Worm (Caenorhabditis elegans) whole organism, early embryonic: ENCODE results near the gene dpy-8.

Source experiments
- B0310.2 ChIP-seq: sonication (generic microtip); optimal IDR thresholded peaks from 2 replicates; lab custom pipeline; 2016; ENCODE audit warnings: mild to moderate bottlenecking, missing genetic modification characterization, missing compliant biosample characterization
- F13C5.2 ChIP-seq: sonication (generic microtip); optimal IDR thresholded peaks from 2 replicates; lab custom pipeline; 2017; ENCODE audit warnings: mild to moderate bottlenecking, missing genetic modification characterization, inconsistent platforms, missing compliant biosample characterization
- aly-1 ChIP-seq: sonication (generic microtip); optimal IDR thresholded peaks from 2 replicates; lab custom pipeline; 2016; ENCODE audit warnings: missing genetic modification characterization, missing compliant biosample characterization
- ama-1 ChIP-seq: fragments of 150-350 bp; optimal IDR thresholded peaks from 2 replicates; lab custom pipeline; 2014
- ceh-13 ChIP-seq: fragments of 200-800 bp; sonication (Bioruptor generic); optimal IDR thresholded peaks from 2 replicates; lab custom pipeline; 2018; ENCODE audit warnings: mild to moderate bottlenecking, missing genetic modification characterization, missing compliant biosample characterization
- ceh-36 ChIP-seq: sonication (generic microtip); optimal IDR thresholded peaks from 2 replicates; lab custom pipeline; 2016; ENCODE audit warnings: missing genetic modification characterization, inconsistent platforms, missing compliant biosample characterization
- ets-7 ChIP-seq: sonication (generic microtip); optimal IDR thresholded peaks from 2 replicates; lab custom pipeline; 2016; ENCODE audit warnings: missing genotype, missing genetic modification characterization, missing compliant biosample characterization
- flt-1 ChIP-seq: fragments of 200-800 bp; sonication (Bioruptor generic); IDR thresholded peaks from 2 replicates; pipeline ENCODE4 v1.3.6; 2022; ENCODE audit warnings: missing genetic modification characterization, missing compliant biosample characterization
- hmbx-1 ChIP-seq: sonication (generic microtip); optimal IDR thresholded peaks from 2 replicates; lab custom pipeline; 2016; ENCODE audit warnings: mild to moderate bottlenecking, missing genetic modification characterization, missing compliant biosample characterization
- hmg-4 ChIP-seq: fragments of 200-800 bp; sonication (Bioruptor generic); optimal IDR thresholded peaks from 2 replicates; lab custom pipeline; 2018; ENCODE audit warnings: mild to moderate bottlenecking, missing genetic modification characterization, missing compliant biosample characterization
- hnd-1 ChIP-seq: sonication (generic microtip); optimal IDR thresholded peaks from 2 replicates; lab custom pipeline; 2016; ENCODE audit warnings: missing genetic modification characterization, missing compliant biosample characterization
- pes-1 ChIP-seq: fragments of 200-800 bp; sonication (Bioruptor generic); IDR thresholded peaks from 2 replicates; pipeline ENCODE4 v1.3.6; 2022; ENCODE audit warnings: missing genetic modification reagents, missing genetic modification characterization, missing compliant biosample characterization
- scrt-1 ChIP-seq: fragments of 200-800 bp; sonication (Bioruptor generic); IDR thresholded peaks from 2 replicates; pipeline ENCODE4 v1.3.6; 2022; ENCODE audit warnings: missing genetic modification characterization, missing compliant biosample characterization
- sea-1 ChIP-seq: fragments of 200-800 bp; sonication (Bioruptor generic); conservative IDR thresholded peaks from 2 replicates; pipeline ENCODE4 v1.3.6; 2022; ENCODE audit warnings: missing genetic modification characterization, missing compliant biosample characterization
- tbx-11 ChIP-seq: fragments of 200-800 bp; sonication (Bioruptor generic); IDR thresholded peaks from 2 replicates; pipeline ENCODE4 v1.3.6; 2022; ENCODE audit warnings: missing genetic modification characterization, missing compliant biosample characterization
- tbx-37 ChIP-seq: fragments of 200-800 bp; sonication (Bioruptor generic); conservative IDR thresholded peaks from 2 replicates; pipeline ENCODE4 v1.3.6; 2022; ENCODE audit warnings: missing genetic modification reagents, missing genetic modification characterization, missing compliant biosample characterization
- tra-4 ChIP-seq: sonication (generic microtip); optimal IDR thresholded peaks from 2 replicates; lab custom pipeline; 2017; ENCODE audit warnings: missing genetic modification characterization, missing compliant biosample characterization

The dpy-8 gene

DNA sequence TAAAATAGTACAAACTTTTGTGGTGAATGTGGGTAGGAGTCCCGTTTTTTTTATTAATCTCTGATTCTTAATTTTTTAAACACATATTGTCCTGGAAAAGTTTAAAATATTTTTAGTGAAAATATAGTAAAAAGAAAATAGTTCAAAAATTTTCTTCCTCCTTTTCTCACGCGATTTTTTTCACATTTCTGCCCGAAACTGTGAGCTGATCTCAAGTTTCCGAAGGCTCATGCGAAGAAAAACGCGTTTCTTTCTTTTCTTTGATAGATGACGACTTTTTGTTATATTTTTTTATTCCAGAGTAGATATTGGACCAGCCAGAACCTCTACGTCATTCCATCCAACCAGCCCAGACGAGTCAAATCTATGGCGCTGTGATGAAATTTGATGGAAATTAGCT is 33.7 kb upstream of the dpy-8 start, which contains the start of gene T03G11.9:
Gene T03G11.9, plus strand, starts transcription at position 301 of the 400 bp plus-strand sequence.
- TF ChIP-seq tra-4 (tag; lab: Kevin White, UChicago): no peak
- no peak for TF ChIP-seq hmg-4 (GFP tag; lab: Kevin White, UChicago)
- no peak for TF ChIP-seq pes-1
- no peak for TF ChIP-seq sea-1 (GFP tag; lab: Robert Waterston, UW)
- no peak for TF ChIP-seq hmbx-1 (tag; lab: Kevin White, UChicago)
- TF ChIP-seq B0310.2 (tag; lab: Kevin White, UChicago): no peak
- no peak for TF ChIP-seq ceh-13
- TF ChIP-seq hnd-1 (tag; lab: Kevin White, UChicago): no peak
- TF ChIP-seq tbx-37: no peak
- TF ChIP-seq scrt-1: no peak
- TF ChIP-seq tbx-11 (GFP tag; lab: Robert Waterston, UW): no peak
- TF ChIP-seq F13C5.2 (tag; lab: Kevin White, UChicago): no peak
- no peak for TF ChIP-seq aly-1 (tag; lab: Kevin White, UChicago)
- no peak for TF ChIP-seq ama-1 (lab: Kevin White, UChicago)
- no peak for TF ChIP-seq ceh-36

ce11 chrX:5179874-5180273 is 29.6 kb upstream of the dpy-8 start, which contains the start of gene sru-48:
TSS of gene sru-48 (plus strand) at chrX:5180174.
- TF ChIP-seq tbx-11 (GFP tag; lab: Robert Waterston, UW) (no peak), ama-1 (lab: Kevin White, UChicago) (no peak), ceh-36 (no peak), aly-1 (tag; lab: Kevin White, UChicago) (no peak), sea-1 (GFP tag; lab: Robert Waterston, UW) (no peak), F13C5.2 (tag; lab: Kevin White, UChicago) (no peak), tbx-37 (no peak), hmg-4 (GFP tag; lab: Kevin White, UChicago) (no peak), scrt-1 (no peak)

DNA sequence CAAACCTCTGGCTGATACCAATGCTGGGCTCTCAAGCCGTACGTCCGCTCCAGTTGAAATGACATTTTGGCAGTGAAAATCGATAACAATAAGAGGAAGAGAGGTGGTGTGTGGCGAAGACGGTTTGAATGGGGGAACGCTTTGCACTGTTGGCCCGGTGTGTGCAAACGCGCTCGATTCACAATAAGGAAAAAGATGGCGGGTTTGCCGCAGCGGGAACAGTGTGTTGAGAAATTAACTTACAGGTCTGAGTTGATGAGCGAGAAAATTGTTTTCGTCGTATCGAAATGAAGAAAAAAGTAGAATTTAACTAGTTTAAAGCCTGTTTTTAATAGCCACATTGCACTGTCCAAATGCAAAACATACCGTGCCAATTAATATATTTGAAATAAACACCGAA is 28.8 kb upstream of the dpy-8 start, which contains the start of gene metl-9:
Gene metl-9, minus strand, starts transcription at position 101 of the 400 bp plus-strand sequence.
- TF ChIP-seq B0310.2 (tag; lab: Kevin White, UChicago) (no peak), tbx-37 (no peak), hmg-4 (GFP tag; lab: Kevin White, UChicago) (no peak), ama-1 (lab: Kevin White, UChicago) (no peak), flt-1 (GFP tag; lab: Robert Waterston, UW) (no peak), ceh-36 (no peak), F13C5.2 (tag; lab: Kevin White, UChicago) (no peak), scrt-1 (no peak), sea-1 (GFP tag; lab: Robert Waterston, UW) (no peak), pes-1 (no peak), tbx-11 (GFP tag; lab: Robert Waterston, UW) (no peak), ets-7 (tag; lab: Kevin White, UChicago) (no peak), hnd-1 (tag; lab: Kevin White, UChicago) (no peak), aly-1 (tag; lab: Kevin White, UChicago) (no peak), tra-4 (tag; lab: Kevin White, UChicago) (no peak), hmbx-1 (tag; lab: Kevin White, UChicago) (no peak), ceh-13 (no peak)

ce11 chrX:5174256-5174655 is 24.0 kb upstream of the dpy-8 start, which contains the start of gene zchc-1A:
TSS of gene zchc-1A (plus strand) at chrX:5174369.
- no peak for TF ChIP-seq hnd-1 (tag; lab: Kevin White, UChicago)
- TF ChIP-seq B0310.2 (tag; lab: Kevin White, UChicago): no peak
- no peak for TF ChIP-seq tra-4 (tag; lab: Kevin White, UChicago)
- no peak for TF ChIP-seq F13C5.2 (tag; lab: Kevin White, UChicago)
- no peak for TF ChIP-seq scrt-1
- no peak for TF ChIP-seq tbx-11 (GFP tag; lab: Robert Waterston, UW)
- TF ChIP-seq ama-1 (lab: Kevin White, UChicago): no peak
- no peak for TF ChIP-seq hmbx-1 (tag; lab: Kevin White, UChicago)
- no peak for TF ChIP-seq hmg-4 (GFP tag; lab: Kevin White, UChicago)
- TF ChIP-seq ceh-36: no peak
- TF ChIP-seq ets-7 (tag; lab: Kevin White, UChicago): no peak

DNA sequence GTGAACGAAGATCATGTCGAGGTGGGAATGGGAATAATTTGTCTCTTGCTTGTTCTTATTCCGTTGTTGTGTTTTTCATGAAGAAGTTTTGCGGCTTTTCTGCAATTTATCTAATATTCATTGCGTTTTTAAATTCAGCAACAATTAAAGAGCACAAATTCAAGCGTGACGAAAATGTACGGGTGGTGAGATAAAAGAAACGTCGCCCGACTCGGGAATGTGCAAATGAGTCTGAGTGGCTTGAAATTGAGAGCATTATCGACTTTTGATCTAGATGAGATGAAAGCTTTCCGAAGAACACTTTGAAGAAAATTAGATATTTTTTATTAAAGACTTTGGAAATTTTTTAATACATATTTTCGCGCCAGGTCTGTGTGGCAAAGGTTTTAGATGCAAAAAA is 20.8 kb upstream of the dpy-8 start, which contains the start of gene T03G11.10:
Gene T03G11.10, minus strand, starts transcription at position 101 of the 400 bp plus-strand sequence.
- TF ChIP-seq flt-1 (GFP tag; lab: Robert Waterston, UW) (no peak), ets-7 (tag; lab: Kevin White, UChicago) (no peak), B0310.2 (tag; lab: Kevin White, UChicago) (no peak), hnd-1 (tag; lab: Kevin White, UChicago) (no peak), sea-1 (GFP tag; lab: Robert Waterston, UW) (no peak), ceh-13 (no peak), F13C5.2 (tag; lab: Kevin White, UChicago) (no peak), tbx-37 (no peak), hmbx-1 (tag; lab: Kevin White, UChicago) (no peak), aly-1 (tag; lab: Kevin White, UChicago) (no peak), tbx-11 (GFP tag; lab: Robert Waterston, UW) (no peak), ceh-36 (no peak), ama-1 (lab: Kevin White, UChicago) (no peak), pes-1 (no peak), tra-4 (tag; lab: Kevin White, UChicago) (no peak), hmg-4 (GFP tag; lab: Kevin White, UChicago) (no peak), scrt-1 (no peak)

- TF ChIP-seq ceh-36 (no peak), tbx-37 (no peak), tbx-11 (GFP tag; lab: Robert Waterston, UW) (no peak), F13C5.2 (tag; lab: Kevin White, UChicago) (no peak), ets-7 (tag; lab: Kevin White, UChicago) (no peak), ceh-13 (no peak), scrt-1 (no peak), hnd-1 (tag; lab: Kevin White, UChicago) (no peak), sea-1 (GFP tag; lab: Robert Waterston, UW) (no peak), hmbx-1 (tag; lab: Kevin White, UChicago) (no peak), aly-1 (tag; lab: Kevin White, UChicago) (no peak), pes-1 (no peak), ama-1 (lab: Kevin White, UChicago) (no peak)
Observed at ce11 chrX:5168770-5169169, 18.5 kb upstream of the dpy-8 start.

ce11 chrX:5165037-5165436 is 14.8 kb upstream of the dpy-8 start, which contains the start of gene mans-3:
TSS of gene mans-3 (plus strand) at chrX:5165395.
- TF ChIP-seq tbx-37 (0 out of 2 replicates have a peak, but pooled peaks have one; percentile 42), tra-4 (tag; lab: Kevin White, UChicago) (no peak), flt-1 (GFP tag; lab: Robert Waterston, UW) (no peak), ceh-13 (peak; percentile 15), hnd-1 (tag; lab: Kevin White, UChicago) (peak; percentile 23), ama-1 (lab: Kevin White, UChicago) (no peak), aly-1 (tag; lab: Kevin White, UChicago) (no peak), hmg-4 (GFP tag; lab: Kevin White, UChicago) (no peak), ceh-36 (peak; percentile 47), hmbx-1 (tag; lab: Kevin White, UChicago) (peak; percentile 17), B0310.2 (tag; lab: Kevin White, UChicago) (peak; percentile 27), F13C5.2 (tag; lab: Kevin White, UChicago) (peak; percentile 83), ets-7 (tag; lab: Kevin White, UChicago) (peak; percentile 17), tbx-11 (GFP tag; lab: Robert Waterston, UW) (0 out of 2 replicates have a peak, but pooled peaks have one; percentile 35), scrt-1 (no peak), pes-1 (peak; percentile 72; the same call in 1 of the 2 replicates), sea-1 (GFP tag; lab: Robert Waterston, UW) (no peak)
